Fruit fly (Drosophila melanogaster) whole organism, embryonic: ENCODE measurements around the gene CG10570.
A peak's percentile ranks its signal among the peaks of the same experiment; 100 is the strongest.

Experiments used
- ATbp ChIP-seq: fragments of 200-800 bp; sonication (Bioruptor generic); optimal IDR thresholded peaks from 2 replicates; lab custom pipeline; 2017; ENCODE audit warnings: missing biosample characterization, mild to moderate bottlenecking, missing genetic modification characterization, missing genetic modification reagents
- Bdp1 ChIP-seq: fragments of 200-800 bp; sonication (Bioruptor generic); optimal IDR thresholded peaks from 3 replicates; lab custom pipeline; 2016; ENCODE audit warnings: missing biosample characterization, missing genetic modification characterization
- CG10543 ChIP-seq: fragments of 200-800 bp; sonication (Bioruptor generic); optimal IDR thresholded peaks from 3 replicates; lab custom pipeline; 2017; ENCODE audit warnings: missing biosample characterization, mild to moderate bottlenecking, missing genetic modification characterization, moderate library complexity
- CG11398 ChIP-seq: fragments of 200-800 bp; sonication (Bioruptor generic); optimal IDR thresholded peaks from 2 replicates; lab custom pipeline; 2016; ENCODE audit warnings: missing biosample characterization, missing genetic modification characterization
- CG12769 ChIP-seq: fragments of 200-800 bp; sonication (Bioruptor generic); optimal IDR thresholded peaks from 2 replicates; lab custom pipeline; 2019; ENCODE audit warnings: missing biosample characterization, mild to moderate bottlenecking, missing genetic modification characterization, moderate library complexity
- CG15479 ChIP-seq: fragments of 200-800 bp; sonication (Bioruptor generic); optimal IDR thresholded peaks from 3 replicates; lab custom pipeline; 2019; ENCODE audit warnings: missing biosample characterization, mild to moderate bottlenecking, missing genetic modification characterization, moderate library complexity
- CG15696 ChIP-seq: fragments of 200-800 bp; sonication (Bioruptor generic); optimal IDR thresholded peaks from 2 replicates; lab custom pipeline; 2019; ENCODE audit warnings: missing biosample characterization, mild to moderate bottlenecking, missing genetic modification characterization, moderate library complexity
- CG1603 ChIP-seq: fragments of 200-800 bp; sonication (Bioruptor generic); optimal IDR thresholded peaks from 2 replicates; lab custom pipeline; 2019; ENCODE audit warnings: missing biosample characterization, mild to moderate bottlenecking, missing genetic modification characterization, moderate library complexity
- CG1792 ChIP-seq: fragments of 200-800 bp; sonication (Bioruptor generic); optimal IDR thresholded peaks from 2 replicates; lab custom pipeline; 2016; ENCODE audit warnings: missing biosample characterization, missing genetic modification characterization
- CG2712 ChIP-seq: fragments of 200-800 bp; optimal IDR thresholded peaks from 3 replicates; lab custom pipeline; 2019; ENCODE audit warnings: missing biosample characterization, mild to moderate bottlenecking, missing genetic modification characterization, moderate library complexity
- CG31224 ChIP-seq: fragments of 200-800 bp; sonication (Bioruptor generic); IDR thresholded peaks from 2 replicates; pipeline ENCODE4 v1.3.6; 2022; ENCODE audit warnings: missing biosample characterization, missing genetic modification characterization
- CG31441 ChIP-seq: fragments of 200-800 bp; sonication (Bioruptor generic); IDR thresholded peaks from 2 replicates; pipeline ENCODE4 v1.3.6; 2022; ENCODE audit warnings: missing biosample characterization, missing genetic modification characterization
- CG3407 ChIP-seq: fragments of 200-800 bp; sonication (Bioruptor generic); optimal IDR thresholded peaks from 2 replicates; lab custom pipeline; 2018; ENCODE audit warnings: missing biosample characterization, mild to moderate bottlenecking, missing genetic modification characterization
- CG42726 ChIP-seq: fragments of 200-800 bp; sonication (Bioruptor generic); IDR thresholded peaks from 2 replicates; pipeline ENCODE4 v1.3.6; 2022; ENCODE audit warnings: missing biosample characterization, missing genetic modification characterization; ENCODE audit not compliant: partially characterized antibody
- CG7372 ChIP-seq: fragments of 200-800 bp; sonication (Bioruptor generic); IDR thresholded peaks from 2 replicates; pipeline ENCODE4 v1.3.6; 2022; ENCODE audit warnings: missing biosample characterization, missing genetic modification characterization
- CG8281 ChIP-seq: fragments of 200-800 bp; sonication (Bioruptor generic); optimal IDR thresholded peaks from 2 replicates; lab custom pipeline; 2018; ENCODE audit warnings: missing biosample characterization, mild to moderate bottlenecking, missing genetic modification characterization, moderate library complexity
- CoRest ChIP-seq: fragments of 200-800 bp; sonication (Bioruptor generic); optimal IDR thresholded peaks from 3 replicates; lab custom pipeline; 2018; ENCODE audit warnings: missing biosample characterization, mild to moderate bottlenecking, missing genetic modification characterization, moderate library complexity
- Eip74EF ChIP-seq, 2 experiments: fragments of 200-800 bp in 1 of 2; fragments of >200 bp in 1 of 2; sonication (Bioruptor generic) in 1 of 2; optimal IDR thresholded peaks; 2 replicates each; lab custom pipeline; 2017 to 2019; ENCODE audit warnings: missing biosample characterization in 2 of 2, missing genetic modification characterization in 2 of 2, mild to moderate bottlenecking in 1 of 2, moderate library complexity in 1 of 2
- Ets65A ChIP-seq: fragments of 200-800 bp; sonication (Bioruptor generic); peaks from one replicate; lab custom pipeline; 2016; ENCODE audit warnings: missing biosample characterization, missing genetic modification characterization
- Ets97D ChIP-seq: fragments of 200-800 bp; sonication (Bioruptor generic); optimal IDR thresholded peaks from 3 replicates; lab custom pipeline; 2016; ENCODE audit warnings: missing biosample characterization, missing genetic modification characterization
- MBD-R2 ChIP-seq: fragments of 200-800 bp; sonication (Bioruptor generic); IDR thresholded peaks from 2 replicates; pipeline ENCODE4 v1.3.6; 2022; ENCODE audit warnings: missing biosample characterization, missing genetic modification characterization
- Med ChIP-seq: fragments of 200-800 bp; sonication (Bioruptor generic); peaks from one replicate; lab custom pipeline; 2016; ENCODE audit warnings: missing biosample characterization, missing genetic modification characterization, mild to moderate bottlenecking, inconsistent platforms, moderate library complexity
- NC2β ChIP-seq: fragments of 200-800 bp; sonication (Bioruptor generic); optimal IDR thresholded peaks from 2 replicates; lab custom pipeline; 2016; ENCODE audit warnings: missing biosample characterization, missing genetic modification characterization
- NK7.1 ChIP-seq: fragments of 200-800 bp; sonication (Bioruptor generic); optimal IDR thresholded peaks from 3 replicates; lab custom pipeline; 2016; ENCODE audit warnings: missing biosample characterization, missing genetic modification characterization
- Neu2 ChIP-seq: fragments of 200-800 bp; sonication (Bioruptor generic); optimal IDR thresholded peaks from 3 replicates; lab custom pipeline; 2016; ENCODE audit warnings: missing biosample characterization, missing genetic modification characterization, borderline replicate concordance
- Opbp ChIP-seq: fragments of 200-800 bp; sonication (Bioruptor generic); IDR thresholded peaks from 3 replicates; pipeline ENCODE4 v1.3.6; 2022; ENCODE audit warnings: missing biosample characterization, missing genetic modification characterization; ENCODE audit not compliant: partially characterized antibody
- Sry-β ChIP-seq: fragments of 200-800 bp; sonication (Bioruptor generic); optimal IDR thresholded peaks from 2 replicates; lab custom pipeline; 2018; ENCODE audit warnings: missing biosample characterization, mild to moderate bottlenecking, missing genetic modification characterization, moderate library complexity
- Sry-δ ChIP-seq: fragments of 200-800 bp; sonication (Bioruptor generic); optimal IDR thresholded peaks from 2 replicates; lab custom pipeline; 2016; ENCODE audit warnings: missing biosample characterization, missing genetic modification characterization
- YL-1 ChIP-seq: fragments of 200-800 bp; sonication (Bioruptor generic); optimal IDR thresholded peaks from 3 replicates; lab custom pipeline; 2017; ENCODE audit warnings: missing biosample characterization, mild to moderate bottlenecking, missing genetic modification characterization
- cg ChIP-seq: fragments of 200-800 bp; sonication (Bioruptor generic); optimal IDR thresholded peaks from 3 replicates; lab custom pipeline; 2019; ENCODE audit warnings: missing biosample characterization, mild to moderate bottlenecking, missing genetic modification characterization, moderate library complexity
- chif ChIP-seq, 2 experiments: fragments of 200-800 bp; sonication (Bioruptor generic); optimal IDR thresholded peaks; 3 replicates each; lab custom pipeline; 2016; ENCODE audit warnings: missing biosample characterization in 2 of 2, missing genetic modification characterization in 2 of 2
- da ChIP-seq: fragments of 200-800 bp; sonication (Bioruptor generic); optimal IDR thresholded peaks from 2 replicates; lab custom pipeline; 2016; ENCODE audit warnings: missing biosample characterization, missing genetic modification characterization
- emc ChIP-seq: fragments of 200-800 bp; sonication (Bioruptor generic); optimal IDR thresholded peaks from 2 replicates; lab custom pipeline; 2016; ENCODE audit warnings: missing biosample characterization, missing genetic modification characterization
- en ChIP-seq: fragments of 200-800 bp; sonication (Bioruptor generic); optimal IDR thresholded peaks from 2 replicates; lab custom pipeline; 2016; ENCODE audit warnings: missing biosample characterization, missing genetic modification characterization
- eyg ChIP-seq: fragments of 200-800 bp; sonication (Bioruptor generic); optimal IDR thresholded peaks from 3 replicates; lab custom pipeline; 2016; ENCODE audit warnings: missing biosample characterization, missing genetic modification characterization
- ham ChIP-seq: fragments of 200-800 bp; sonication (Bioruptor generic); IDR thresholded peaks from 2 replicates; pipeline ENCODE4 v1.3.6; 2022; ENCODE audit warnings: missing biosample characterization, missing genetic modification characterization
- hkb ChIP-seq, 2 experiments: fragments of 200-800 bp in 1 of 2; fragments of >200 bp in 1 of 2; sonication (Bioruptor generic) in 1 of 2; IDR thresholded peaks in 1 of 2; optimal IDR thresholded peaks in 1 of 2; 2 replicates each; pipeline versions ENCODE4 v1.3.6 to Lab custom; 2017 to 2022; ENCODE audit warnings: missing biosample characterization in 1 of 2, missing genetic modification characterization in 1 of 2
- p53 ChIP-seq: fragments of 200-800 bp; sonication (Bioruptor generic); optimal IDR thresholded peaks from 2 replicates; lab custom pipeline; 2016; ENCODE audit warnings: missing biosample characterization, missing genetic modification characterization
- pita ChIP-seq: fragments of 200-800 bp; sonication (Bioruptor generic); optimal IDR thresholded peaks from 2 replicates; lab custom pipeline; 2017; ENCODE audit warnings: missing biosample characterization, mild to moderate bottlenecking, missing genetic modification characterization
- pros ChIP-seq: fragments of 200-800 bp; sonication (Bioruptor generic); optimal IDR thresholded peaks from 3 replicates; lab custom pipeline; 2019; ENCODE audit warnings: missing biosample characterization, mild to moderate bottlenecking, missing genetic modification characterization, moderate library complexity
- pzg ChIP-seq: fragments of 200-800 bp; sonication (Bioruptor generic); optimal IDR thresholded peaks from 3 replicates; lab custom pipeline; 2018; ENCODE audit warnings: missing biosample characterization, mild to moderate bottlenecking, missing genetic modification characterization, moderate library complexity
- salm ChIP-seq: fragments of 200-800 bp; sonication (Bioruptor generic); optimal IDR thresholded peaks from 2 replicates; lab custom pipeline; 2018; ENCODE audit warnings: missing biosample characterization, mild to moderate bottlenecking, missing genetic modification characterization
- sd ChIP-seq: fragments of 200-800 bp; sonication (Bioruptor generic); optimal IDR thresholded peaks from 3 replicates; lab custom pipeline; 2018; ENCODE audit warnings: missing biosample characterization, mild to moderate bottlenecking, missing genetic modification characterization, moderate library complexity
- sr ChIP-seq: fragments of 200-800 bp; sonication (Bioruptor generic); IDR thresholded peaks from 3 replicates; pipeline ENCODE4 v1.3.6; 2022; ENCODE audit warnings: missing biosample characterization, missing genetic modification characterization
- stwl ChIP-seq: fragments of 200-800 bp; sonication (Bioruptor generic); optimal IDR thresholded peaks from 3 replicates; lab custom pipeline; 2018; ENCODE audit warnings: missing biosample characterization, mild to moderate bottlenecking, missing genetic modification characterization, moderate library complexity
- wek ChIP-seq: fragments of 200-800 bp; sonication (Bioruptor generic); optimal IDR thresholded peaks from 3 replicates; lab custom pipeline; 2018; ENCODE audit warnings: missing biosample characterization, mild to moderate bottlenecking, missing genetic modification characterization, moderate library complexity
- z ChIP-seq: fragments of 200-800 bp; sonication (Bioruptor generic); IDR thresholded peaks from 3 replicates; pipeline ENCODE4 v1.3.6; 2022; ENCODE audit warnings: missing biosample characterization, missing genetic modification characterization
- zfh1 ChIP-seq: fragments of 200-800 bp; sonication (Bioruptor generic); IDR thresholded peaks from 3 replicates; pipeline ENCODE4 v1.3.6; 2022; ENCODE audit warnings: missing biosample characterization, missing genetic modification characterization

CG10570 gene

dm6 chr2L:18858661-18859532 lies 47.8 kb upstream of the CG10570 start, which contains the start of the genes CG10602 and mRpL13 (continued):
- TF ChIP-seq CG3407 (no peak), zfh1 (GFP tag; lab: Robert Waterston, UW) (no peak), chif (GFP tag; optimal IDR thresholded peaks at IDR 0.05; lab: Kevin White, UChicago) (peak in 1 of 2 experiments; percentile 51), Opbp (GFP tag; lab: Robert Waterston, UW) (peak; percentile 43; the same call in 1 of the 3 replicates), ham (no peak), NC2β (peak; percentile 38), pita (GFP tag; lab: Kevin White, UChicago) (peak; percentile 97), sr (GFP tag; lab: Robert Waterston, UW) (no peak), wek (GFP tag; lab: Kevin White, UChicago) (no peak), NK7.1 (GFP tag; lab: Kevin White, UChicago) (no peak), MBD-R2 (GFP tag; lab: Robert Waterston, UW) (peak; percentile 81), CG2712 (peak; percentile 63), p53 (peak; percentile 43), CG10543 (GFP tag; lab: Kevin White, UChicago) (no peak), CG7372 (no peak), en (GFP tag; lab: Kevin White, UChicago) (no peak), sd (tag; lab: Kevin White, UChicago) (peak; percentile 66), ATbp (GFP tag; lab: Kevin White, UChicago) (no peak), Neu2 (GFP tag; lab: Kevin White, UChicago) (no peak), YL-1 (GFP tag; lab: Kevin White, UChicago) (peak; percentile 28), emc (GFP tag; lab: Kevin White, UChicago) (no peak), Sry-δ (peak; percentile 54), CG15479 (GFP tag; lab: Kevin White, UChicago) (no peak), pzg (GFP tag; lab: Kevin White, UChicago) (peak; percentile 97), da (GFP tag; lab: Kevin White, UChicago) (no peak), CG31441 (GFP tag; lab: Robert Waterston, UW) (no peak), CG1792 (no peak), salm (tag; lab: Kevin White, UChicago) (no peak), CG11398 (no peak), cg (no peak), CG8281 (tag; lab: Kevin White, UChicago) (no peak), CG42726 (GFP tag; lab: Robert Waterston, UW) (peak; percentile 73; the same call in 1 of the 2 replicates), pros (GFP tag; lab: Kevin White, UChicago) (no peak), stwl (tag; lab: Kevin White, UChicago) (peak; percentile 86), Sry-β (GFP tag; lab: Kevin White, UChicago) (no peak), Eip74EF (GFP tag; optimal IDR thresholded peaks at IDR 0.05; lab: Kevin White, UChicago) (no peak), CoRest (peak; percentile 54), Ets97D (GFP tag; lab: Kevin White, UChicago) (peak; percentile 87), CG31224 (GFP tag; lab: Robert Waterston, UW) (no peak), CG15696 (tag; lab: Kevin White, UChicago) (no peak), z (GFP tag; lab: Robert Waterston, UW) (peak; percentile 15; the same call in 1 of the 3 replicates), Bdp1 (GFP tag; lab: Kevin White, UChicago) (peak; percentile 40), eyg (no peak), hkb (optimal IDR thresholded peaks at IDR 0.05; lab: Kevin White, UChicago) (no peak), hkb (GFP tag; IDR thresholded peaks at IDR 0.05; lab: Robert Waterston, UW) (no peak), CG12769 (tag; lab: Kevin White, UChicago) (peak; percentile 37), Ets65A (peak; percentile 68), CG1603 (tag; lab: Kevin White, UChicago) (peak; percentile 81), Med (GFP tag; lab: Kevin White, UChicago) (peak; percentile 85)
